Worm (Caenorhabditis elegans) whole organism, L1 larva: ENCODE data around the gene hid-1.

ENCODE experiments used
- aha-1 ChIP-seq: fragments of 150-350 bp; optimal IDR thresholded peaks from 2 replicates; lab custom pipeline; 2014; ENCODE audit warnings: missing biosample characterization, missing genetic modification characterization
- alr-1 ChIP-seq: fragments of 200-800 bp; sonication (Bioruptor generic); optimal IDR thresholded peaks from 2 replicates; lab custom pipeline; 2018; ENCODE audit warnings: borderline replicate concordance, mild to moderate bottlenecking, missing genetic modification characterization, missing compliant biosample characterization
- ceh-63 ChIP-seq: fragments of 200-800 bp; sonication (Bioruptor generic); optimal IDR thresholded peaks from 2 replicates; lab custom pipeline; 2018; ENCODE audit warnings: mild to moderate bottlenecking, missing genetic modification characterization, missing compliant biosample characterization
- ceh-90 ChIP-seq: sonication (generic microtip); optimal IDR thresholded peaks from 2 replicates; lab custom pipeline; 2016; ENCODE audit warnings: missing genetic modification characterization, missing compliant biosample characterization
- dpl-1 ChIP-seq, 3 experiments: fragments of 150-350 bp in 2 of 3; sonication (generic microtip) in 1 of 3; optimal IDR thresholded peaks; 2 replicates each; lab custom pipeline; 2014 to 2017; ENCODE audit warnings: missing biosample characterization in 3 of 3, missing genetic modification characterization in 3 of 3, missing genetic modification reagents in 3 of 3
- dsc-1 ChIP-seq: sonication (generic microtip); optimal IDR thresholded peaks from 2 replicates; lab custom pipeline; 2016; ENCODE audit warnings: mild to moderate bottlenecking, missing genetic modification characterization, missing compliant biosample characterization
- efl-1 ChIP-seq, 4 experiments: fragments of 150-350 bp; optimal IDR thresholded peaks in 3 of 4; peaks in 1 of 4; 1 replicate in 1 of 4; 2 replicates in 3 of 4; lab custom pipeline; 2014; ENCODE audit warnings: missing biosample characterization in 2 of 4, missing genetic modification characterization in 2 of 4, missing genetic modification reagents in 2 of 4
- egl-13 ChIP-seq: sonication (generic microtip); optimal IDR thresholded peaks from 2 replicates; lab custom pipeline; 2016; ENCODE audit warnings: missing genotype, missing genetic modification reagents, missing genetic modification characterization, missing compliant biosample characterization
- egl-27 ChIP-seq, 2 experiments: fragments of 150-350 bp in 1 of 2; sonication (generic microtip); optimal IDR thresholded peaks; 3 replicates each; lab custom pipeline; 2017 to 2018; ENCODE audit warnings: missing biosample characterization in 2 of 2, missing genetic modification characterization in 2 of 2, missing genetic modification reagents in 2 of 2
- elt-3 ChIP-seq, 6 experiments: fragments of 150-350 bp in 1 of 6; sonication (generic microtip); optimal IDR thresholded peaks; 2 replicates each; lab custom pipeline; 2017 to 2018; ENCODE audit warnings: missing biosample characterization in 6 of 6, missing genetic modification characterization in 6 of 6, inconsistent platforms in 1 of 6
- fkh-8 ChIP-seq: sonication (generic microtip); optimal IDR thresholded peaks from 2 replicates; lab custom pipeline; 2016; ENCODE audit warnings: mild to moderate bottlenecking, missing genetic modification characterization, missing compliant biosample characterization
- grh-1 ChIP-seq: fragments of 200-800 bp; sonication (Bioruptor generic); IDR thresholded peaks from 2 replicates; pipeline ENCODE4 v1.3.6; 2022; ENCODE audit warnings: missing genetic modification reagents, missing genetic modification characterization, missing compliant biosample characterization
- hlh-17 ChIP-seq: fragments of 200-800 bp; sonication (Bioruptor generic); optimal IDR thresholded peaks from 2 replicates; lab custom pipeline; 2018; ENCODE audit warnings: missing genetic modification characterization, mild to moderate bottlenecking, missing compliant biosample characterization, moderate library complexity, borderline replicate concordance
- lin-14 ChIP-seq: fragments of 200-800 bp; sonication (Bioruptor generic); optimal IDR thresholded peaks from 2 replicates; lab custom pipeline; 2018; ENCODE audit warnings: mild to moderate bottlenecking, missing genetic modification characterization, moderate library complexity, missing compliant biosample characterization
- lin-39 ChIP-seq: fragments of 150-350 bp; optimal IDR thresholded peaks from 2 replicates; lab custom pipeline; 2014; ENCODE audit warnings: missing biosample characterization, missing genetic modification reagents, missing genetic modification characterization
- mab-9 ChIP-seq: fragments of 200-800 bp; sonication (Bioruptor generic); IDR thresholded peaks from 2 replicates; pipeline ENCODE4 v1.3.6; 2022; ENCODE audit warnings: missing genetic modification reagents, missing genetic modification characterization, missing compliant biosample characterization
- mep-1 ChIP-seq: fragments of 150-350 bp; optimal IDR thresholded peaks from 2 replicates; lab custom pipeline; 2014; ENCODE audit warnings: missing biosample characterization, missing genetic modification characterization
- nhr-19 ChIP-seq: fragments of 200-800 bp; sonication (Bioruptor generic); conservative IDR thresholded peaks from 2 replicates; pipeline ENCODE4 v1.3.6; 2022; ENCODE audit warnings: missing genetic modification characterization, missing compliant biosample characterization
- nhr-20 ChIP-seq: sonication (generic microtip); optimal IDR thresholded peaks from 2 replicates; lab custom pipeline; 2016; ENCODE audit warnings: mild to moderate bottlenecking, missing genetic modification characterization, missing compliant biosample characterization
- nhr-237 ChIP-seq: fragments of 150-350 bp; optimal IDR thresholded peaks from 2 replicates; lab custom pipeline; 2014; ENCODE audit warnings: missing biosample characterization, missing genetic modification characterization
- nhr-47 ChIP-seq: sonication (generic microtip); optimal IDR thresholded peaks from 2 replicates; lab custom pipeline; 2016; ENCODE audit warnings: mild to moderate bottlenecking, missing genetic modification characterization, moderate library complexity, missing compliant biosample characterization
- nhr-71 ChIP-seq: sonication (generic microtip); optimal IDR thresholded peaks from 2 replicates; lab custom pipeline; 2016; ENCODE audit warnings: mild to moderate bottlenecking, missing genetic modification characterization, moderate library complexity, missing compliant biosample characterization
- nhr-77 ChIP-seq: fragments of 150-350 bp; optimal IDR thresholded peaks from 2 replicates; lab custom pipeline; 2014; ENCODE audit warnings: missing biosample characterization, missing genetic modification characterization
- nhr-90 ChIP-seq: sonication (generic microtip); optimal IDR thresholded peaks from 2 replicates; lab custom pipeline; 2016; ENCODE audit warnings: mild to moderate bottlenecking, missing genetic modification characterization, missing compliant biosample characterization; ENCODE audit not compliant: poor library complexity
- pax-3 ChIP-seq: fragments of 200-800 bp; sonication (Bioruptor generic); optimal IDR thresholded peaks from 2 replicates; lab custom pipeline; 2018; ENCODE audit warnings: mild to moderate bottlenecking, missing genetic modification characterization, moderate library complexity, missing compliant biosample characterization
- pqm-1 ChIP-seq: sonication (generic microtip); optimal IDR thresholded peaks from 3 replicates; lab custom pipeline; 2017; ENCODE audit warnings: missing biosample characterization, missing genetic modification characterization
- sox-4 ChIP-seq: sonication (generic microtip); optimal IDR thresholded peaks from 2 replicates; lab custom pipeline; 2016; ENCODE audit warnings: missing genetic modification characterization, missing compliant biosample characterization
- unc-130 ChIP-seq: fragments of 150-350 bp; optimal IDR thresholded peaks from 2 replicates; lab custom pipeline; 2017; ENCODE audit warnings: missing biosample characterization, missing genetic modification characterization, inconsistent platforms
- unc-30 ChIP-seq: sonication (generic microtip); optimal IDR thresholded peaks from 2 replicates; lab custom pipeline; 2017; ENCODE audit warnings: missing biosample characterization, missing genetic modification characterization
- unc-62 ChIP-seq: fragments of 150-350 bp; optimal IDR thresholded peaks from 2 replicates; lab custom pipeline; 2014; ENCODE audit warnings: missing biosample characterization, missing genetic modification reagents, missing genetic modification characterization
- unc-86 ChIP-seq: sonication (generic microtip); optimal IDR thresholded peaks from 2 replicates; lab custom pipeline; 2016; ENCODE audit warnings: missing genetic modification characterization, missing compliant biosample characterization
- unc-98 ChIP-seq: fragments of 200-800 bp; sonication (Bioruptor generic); IDR thresholded peaks from 2 replicates; pipeline ENCODE4 v1.3.6; 2022; ENCODE audit warnings: missing genetic modification characterization, missing compliant biosample characterization
- vab-15 ChIP-seq: sonication (generic microtip); optimal IDR thresholded peaks from 2 replicates; lab custom pipeline; 2017; ENCODE audit warnings: missing genotype, mild to moderate bottlenecking, missing genetic modification characterization, missing compliant biosample characterization
- xbp-1 ChIP-seq: sonication (generic microtip); optimal IDR thresholded peaks from 2 replicates; lab custom pipeline; 2016; ENCODE audit warnings: missing genetic modification characterization, missing compliant biosample characterization
- ztf-4 ChIP-seq: fragments of 150-350 bp; optimal IDR thresholded peaks from 2 replicates; lab custom pipeline; 2014; ENCODE audit warnings: missing biosample characterization, missing genetic modification characterization

Gene hid-1

DNA sequence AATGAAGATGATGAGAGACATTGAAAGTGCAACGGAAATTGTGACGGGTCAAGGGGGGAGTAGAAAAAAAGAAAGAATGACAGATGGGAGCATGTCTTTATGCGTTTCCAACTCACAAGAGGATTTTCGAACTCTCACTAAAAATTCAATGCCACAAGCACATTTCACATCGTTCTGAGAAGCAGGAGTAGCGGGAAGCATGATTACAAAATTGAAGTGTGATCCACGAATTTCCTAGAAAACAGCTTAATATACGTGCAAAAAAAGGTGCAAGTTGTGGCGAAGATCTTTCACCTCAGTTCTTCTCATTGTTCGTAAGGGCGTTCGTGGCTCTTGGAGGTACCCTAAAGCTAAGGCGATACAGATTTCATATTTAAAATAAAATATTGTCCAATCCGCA, 17.9 kb downstream of the hid-1 start:
- TF ChIP-seq xbp-1 (tag; lab: Kevin White, UChicago) = no peak
- no peak for TF ChIP-seq hlh-17 (GFP tag; lab: Kevin White, UChicago)
- peak; percentile 38 for TF ChIP-seq unc-86 (tag; lab: Kevin White, UChicago)
- no peak for TF ChIP-seq dpl-1 (GFP tag; optimal IDR thresholded peaks at IDR 0.05; lab: Kevin White, UChicago)
- peak; percentile 46 for TF ChIP-seq nhr-47
- peak; percentile 15 for TF ChIP-seq ztf-4 (tag; lab: Kevin White, UChicago)
- peak; percentile 22 for TF ChIP-seq dsc-1
- TF ChIP-seq lin-14 (GFP tag; lab: Kevin White, UChicago) = peak; percentile 28
- peak; percentile 5 for TF ChIP-seq pax-3
- TF ChIP-seq ceh-63 (GFP tag; lab: Kevin White, UChicago) = no peak
- TF ChIP-seq nhr-71 (tag; lab: Kevin White, UChicago) = peak; percentile 60
- peak; percentile 62 for TF ChIP-seq fkh-8 (tag; lab: Kevin White, UChicago)

DNA sequence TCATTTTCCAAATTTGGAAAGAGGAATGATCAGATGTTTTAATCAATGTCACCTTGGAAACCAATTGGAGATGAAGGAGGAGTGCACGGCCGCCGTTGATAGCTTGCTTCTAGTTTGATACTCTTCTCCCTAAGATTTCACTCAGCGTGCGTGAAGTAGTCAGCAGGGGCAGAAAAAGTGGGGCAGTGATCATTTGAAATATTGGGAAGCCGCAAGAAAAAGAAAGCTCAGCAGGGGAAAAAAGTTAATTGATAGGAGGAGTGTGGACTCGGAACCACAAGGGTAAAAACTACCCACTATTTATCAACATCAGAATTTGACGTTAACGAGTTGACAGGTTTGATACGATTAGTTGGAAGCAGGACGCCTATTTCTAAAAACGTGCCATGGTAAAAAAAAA, 19.6 kb downstream of the hid-1 start, which contains the start of gene K02E10.7:
K02E10.7 (minus strand) TSS at position 101 of the 400 bp plus-strand sequence.
- TF ChIP-seq alr-1 (tag; lab: Kevin White, UChicago) = no peak
- TF ChIP-seq nhr-77 (tag; lab: Kevin White, UChicago) = no peak
- no peak for TF ChIP-seq unc-62
- no peak for TF ChIP-seq elt-3 (tag; optimal IDR thresholded peaks at IDR 0.05; lab: Kevin White, UChicago)
- TF ChIP-seq vab-15 (tag; lab: Kevin White, UChicago) = no peak
- no peak for TF ChIP-seq ceh-90
- no peak for TF ChIP-seq unc-98 (GFP tag; lab: Robert Waterston, UW)
- no peak for TF ChIP-seq unc-130 (tag; lab: Kevin White, UChicago)
- TF ChIP-seq hlh-17 (GFP tag; lab: Kevin White, UChicago) = no peak
- no peak for TF ChIP-seq sox-4
- TF ChIP-seq pqm-1 (tag; lab: Kevin White, UChicago) = no peak
- TF ChIP-seq egl-13 (tag; lab: Kevin White, UChicago) = no peak
- no peak for TF ChIP-seq nhr-19 (GFP tag; lab: Robert Waterston, UW)
- TF ChIP-seq nhr-20 (tag; lab: Kevin White, UChicago) = no peak
- TF ChIP-seq aha-1 (tag; lab: Kevin White, UChicago) = no peak
- no peak for TF ChIP-seq nhr-47
- no peak for TF ChIP-seq nhr-237

DNA sequence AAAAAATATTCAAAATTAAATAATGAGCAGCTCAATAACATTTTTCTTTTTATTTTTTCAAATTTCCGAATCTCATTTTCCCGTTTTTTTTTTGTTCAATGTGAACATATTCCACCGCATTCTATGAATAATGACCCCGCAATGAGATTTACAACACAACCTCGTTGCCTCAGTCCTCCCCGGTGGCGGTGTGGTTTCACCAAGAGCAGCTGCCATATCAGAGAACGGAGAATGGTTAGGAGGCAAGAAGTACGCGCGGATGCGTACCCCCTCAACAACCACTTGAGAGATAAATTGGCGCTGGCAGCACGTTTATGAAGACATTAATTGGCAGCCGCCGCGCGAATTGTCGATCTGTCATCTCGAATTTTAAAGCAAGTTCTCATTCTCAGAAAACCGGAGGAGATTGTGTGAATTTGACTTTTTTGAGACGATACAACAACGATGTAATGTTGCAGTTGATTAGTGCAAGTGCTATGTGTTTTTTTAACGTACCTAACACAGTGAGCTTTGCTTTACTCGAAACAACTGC, 24.9 kb downstream of the hid-1 start:
- TF ChIP-seq ceh-90 = no peak
- no peak for TF ChIP-seq efl-1 (optimal IDR thresholded peaks at IDR 0.05; lab: Kevin White, UChicago)
- TF ChIP-seq efl-1 (GFP tag; optimal IDR thresholded peaks at IDR 0.05 in 1 of 2; lab: Kevin White, UChicago) = peak in 1 of 2 experiments; percentile 91
- no peak for TF ChIP-seq sox-4

DNA sequence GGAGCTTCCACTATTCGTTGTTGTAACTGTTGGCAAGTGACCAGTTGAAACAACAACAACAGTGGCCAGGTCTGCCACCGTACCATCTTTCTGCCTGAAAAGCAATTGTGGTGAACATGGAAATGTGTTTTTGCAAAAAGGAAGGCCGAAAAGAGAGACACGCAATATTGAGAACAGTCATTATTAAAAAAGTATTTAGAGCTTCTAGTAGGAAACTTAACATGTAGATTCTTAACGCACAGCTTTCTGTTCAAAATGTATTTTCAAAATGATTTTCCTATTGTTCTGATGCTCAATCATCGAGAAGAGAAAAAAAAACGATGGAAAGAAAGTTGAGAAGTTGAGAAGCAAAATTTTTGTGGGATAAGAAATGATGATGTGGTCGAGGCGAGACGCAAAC, 26.4 kb downstream of the hid-1 start, which contains the start of gene syg-1:
syg-1 (minus strand) TSS at position 101 of the 400 bp plus-strand sequence.
- TF ChIP-seq mep-1 (tag; lab: Kevin White, UChicago) (no peak), nhr-20 (tag; lab: Kevin White, UChicago) (no peak), lin-39 (tag; lab: Kevin White, UChicago) (no peak), unc-30 (tag; lab: Kevin White, UChicago) (no peak), vab-15 (tag; lab: Kevin White, UChicago) (no peak), nhr-90 (tag; lab: Kevin White, UChicago) (no peak), mab-9 (GFP tag; lab: Robert Waterston, UW) (no peak), egl-13 (tag; lab: Kevin White, UChicago) (no peak), grh-1 (GFP tag; lab: Robert Waterston, UW) (no peak), nhr-77 (tag; lab: Kevin White, UChicago) (no peak), egl-27 (tag; optimal IDR thresholded peaks at IDR 0.05; lab: Kevin White, UChicago) (no peak)
